Worm (Caenorhabditis elegans): Measurements from ENCODE around the gene Y41G9A.5.

ce11 chrX:2939085-2939484 is 7.4 kb upstream of the Y41G9A.5 start:
- no peak for TF ChIP-seq ets-7 (tag; optimal IDR thresholded peaks at IDR 0.05)
- TF ChIP-seq tbx-37 (GFP tag; conservative IDR thresholded peaks at IDR 0.05) = no peak
- no peak for TF ChIP-seq sea-1 (GFP tag; conservative IDR thresholded peaks at IDR 0.05)
- no peak for TF ChIP-seq B0310.2 (tag; optimal IDR thresholded peaks at IDR 0.05)
- no peak for TF ChIP-seq ama-1 (optimal IDR thresholded peaks at IDR 0.05)
- no peak for TF ChIP-seq flt-1 (GFP tag; IDR thresholded peaks at IDR 0.05)
- TF ChIP-seq aly-1 (tag; optimal IDR thresholded peaks at IDR 0.05) = no peak
